Fruit fly (Drosophila melanogaster) whole organism, pupa: ENCODE data around the gene elg1.
A peak's percentile ranks its signal among the peaks of the same experiment; 100 is the strongest.

Experiments used
- CG10348 ChIP-seq: fragments of 200-800 bp; sonication (Bioruptor generic); IDR thresholded peaks from 2 replicates; pipeline ENCODE4 v1.3.6; 2022; ENCODE audit warnings: missing biosample characterization, missing genetic modification characterization
- CG12605 ChIP-seq: fragments of 200-800 bp; sonication (Bioruptor generic); IDR thresholded peaks from 2 replicates; pipeline ENCODE4 v1.3.6; 2022; ENCODE audit warnings: missing biosample characterization, missing genetic modification characterization
- CG13204 ChIP-seq: fragments of 200-800 bp; sonication (Bioruptor generic); optimal IDR thresholded peaks from 2 replicates; lab custom pipeline; 2018; ENCODE audit warnings: missing biosample characterization, mild to moderate bottlenecking, missing genetic modification characterization, moderate library complexity
- CG14655 ChIP-seq: fragments of 200-800 bp; sonication (Bioruptor generic); optimal IDR thresholded peaks from 3 replicates; lab custom pipeline; 2017; ENCODE audit warnings: mild to moderate bottlenecking, missing biosample characterization, missing genetic modification reagents, missing genetic modification characterization
- CG15710 ChIP-seq: fragments of 200-800 bp; sonication (Bioruptor generic); optimal IDR thresholded peaks from 2 replicates; lab custom pipeline; 2018; ENCODE audit warnings: missing biosample characterization, mild to moderate bottlenecking, missing genetic modification characterization, moderate library complexity
- CG17806 ChIP-seq: fragments of 200-800 bp; sonication (Bioruptor generic); optimal IDR thresholded peaks from 2 replicates; lab custom pipeline; 2018; ENCODE audit warnings: missing biosample characterization, mild to moderate bottlenecking, missing genetic modification characterization, moderate library complexity
- CG32121 ChIP-seq: fragments of 200-800 bp; sonication (Bioruptor generic); IDR thresholded peaks from 2 replicates; pipeline ENCODE4 v1.3.6; 2022; ENCODE audit warnings: missing biosample characterization, missing genetic modification characterization
- CG34367 ChIP-seq: fragments of 200-800 bp; sonication (Bioruptor generic); optimal IDR thresholded peaks from 2 replicates; lab custom pipeline; 2018; ENCODE audit warnings: missing biosample characterization, mild to moderate bottlenecking, missing genetic modification characterization
- CG4496 ChIP-seq: fragments of 200-800 bp; sonication (Bioruptor generic); IDR thresholded peaks from 3 replicates; pipeline ENCODE4 v1.3.6; 2022; ENCODE audit warnings: missing biosample characterization, missing genetic modification characterization
- CG8159 ChIP-seq: fragments of 200-800 bp; sonication (Bioruptor generic); optimal IDR thresholded peaks from 3 replicates; lab custom pipeline; 2018; ENCODE audit warnings: missing biosample characterization, mild to moderate bottlenecking, missing genetic modification characterization, moderate library complexity
- CG8301 ChIP-seq: fragments of 200-800 bp; sonication (Bioruptor generic); optimal IDR thresholded peaks from 2 replicates; lab custom pipeline; 2018; ENCODE audit warnings: missing biosample characterization, mild to moderate bottlenecking, missing genetic modification characterization
- CG9948 ChIP-seq: fragments of 200-800 bp; sonication (Bioruptor generic); optimal IDR thresholded peaks from 2 replicates; lab custom pipeline; 2018; ENCODE audit warnings: missing biosample characterization, mild to moderate bottlenecking, missing genetic modification characterization, moderate library complexity
- D1 ChIP-seq: fragments of 200-800 bp; sonication (Bioruptor generic); optimal IDR thresholded peaks from 2 replicates; lab custom pipeline; 2018; ENCODE audit warnings: missing biosample characterization, mild to moderate bottlenecking, missing genetic modification characterization, moderate library complexity
- EcR ChIP-seq: fragments of 200-800 bp; sonication (Bioruptor generic); optimal IDR thresholded peaks from 3 replicates; lab custom pipeline; 2019; ENCODE audit warnings: missing biosample characterization, missing genetic modification characterization, mild to moderate bottlenecking, moderate library complexity, missing genetic modification reagents
- Ets98B ChIP-seq: fragments of 200-800 bp; sonication (Bioruptor generic); IDR thresholded peaks from 2 replicates; pipeline ENCODE4 v1.3.6; 2022; ENCODE audit warnings: missing biosample characterization, missing genetic modification characterization
- Pif1A ChIP-seq: fragments of 200-800 bp; sonication (Bioruptor generic); optimal IDR thresholded peaks from 3 replicates; lab custom pipeline; 2016; ENCODE audit warnings: missing biosample characterization, missing genetic modification characterization
- Pif1B ChIP-seq: fragments of 200-800 bp; sonication (Bioruptor generic); optimal IDR thresholded peaks from 3 replicates; lab custom pipeline; 2016; ENCODE audit warnings: missing biosample characterization, missing genetic modification characterization
- Snoo ChIP-seq: fragments of 200-800 bp; sonication (Bioruptor generic); optimal IDR thresholded peaks from 3 replicates; lab custom pipeline; 2017; ENCODE audit warnings: missing biosample characterization, mild to moderate bottlenecking, missing genetic modification characterization, inconsistent platforms
- fd96Ca ChIP-seq: fragments of 200-800 bp; sonication (Bioruptor generic); IDR thresholded peaks from 3 replicates; pipeline ENCODE4 v1.3.6; 2022; ENCODE audit warnings: missing biosample characterization, missing genetic modification characterization
- gl ChIP-seq: fragments of 200-800 bp; sonication (Bioruptor generic); optimal IDR thresholded peaks from 2 replicates; lab custom pipeline; 2018; ENCODE audit warnings: missing biosample characterization, mild to moderate bottlenecking, missing genetic modification characterization
- rn ChIP-seq: fragments of 200-800 bp; sonication (Bioruptor generic); IDR thresholded peaks from 2 replicates; pipeline ENCODE4 v1.3.6; 2022; ENCODE audit warnings: missing biosample characterization, missing genetic modification characterization

Gene elg1

dm6 chr3L:16151742-16152141, 19.9 kb downstream of the elg1 start:
- 0 out of 3 replicates have a peak, but pooled peaks have one; percentile 20 for TF ChIP-seq CG4496 (GFP tag; lab: Robert Waterston, UW)
- TF ChIP-seq CG12605 (GFP tag; lab: Robert Waterston, UW), result no peak
- no peak for TF ChIP-seq gl
- TF ChIP-seq CG8301, result no peak
- TF ChIP-seq CG13204 (GFP tag; lab: Kevin White, UChicago), result no peak
- TF ChIP-seq CG10348, result no peak
- TF ChIP-seq Ets98B (GFP tag; lab: Robert Waterston, UW), result peak; percentile 39; the same call in 1 of the 2 replicates
- TF ChIP-seq CG32121 (GFP tag; lab: Robert Waterston, UW), result no peak
- TF ChIP-seq D1 (tag; lab: Kevin White, UChicago), result no peak
- no peak for TF ChIP-seq Pif1A (GFP tag; lab: Kevin White, UChicago)
- TF ChIP-seq CG8159 (tag; lab: Kevin White, UChicago), result no peak
- TF ChIP-seq CG34367 (tag; lab: Kevin White, UChicago), result no peak

dm6 chr3L:16153089-16153488, 21.3 kb downstream of the elg1 start:
- TF ChIP-seq CG34367 (tag; lab: Kevin White, UChicago), result no peak
- peak; percentile 74 for TF ChIP-seq CG4496 (GFP tag; lab: Robert Waterston, UW)
- TF ChIP-seq fd96Ca (GFP tag; lab: Robert Waterston, UW), result no peak
- peak; percentile 24 for TF ChIP-seq CG15710 (tag; lab: Kevin White, UChicago)
- peak; percentile 64 for TF ChIP-seq CG32121 (GFP tag; lab: Robert Waterston, UW)
- TF ChIP-seq CG14655 (GFP tag; lab: Kevin White, UChicago), result peak; percentile 34
- peak; percentile 6 for TF ChIP-seq CG8159 (tag; lab: Kevin White, UChicago)
- peak; percentile 46 for TF ChIP-seq gl
- no peak for TF ChIP-seq CG10348
- TF ChIP-seq CG17806 (tag; lab: Kevin White, UChicago), result no peak
- no peak for TF ChIP-seq CG9948 (tag; lab: Kevin White, UChicago)
- TF ChIP-seq CG8301, result no peak
- TF ChIP-seq CG12605 (GFP tag; lab: Robert Waterston, UW), result no peak; the same call in none of the 2 replicates
- TF ChIP-seq rn (GFP tag; lab: Robert Waterston, UW), result 0 out of 2 replicates have a peak, but pooled peaks have one; percentile 23
- TF ChIP-seq CG13204 (GFP tag; lab: Kevin White, UChicago), result peak; percentile 43
- peak; percentile 55 for TF ChIP-seq Pif1B (GFP tag; lab: Kevin White, UChicago)
- TF ChIP-seq Ets98B (GFP tag; lab: Robert Waterston, UW), result peak; percentile 56
- TF ChIP-seq Pif1A (GFP tag; lab: Kevin White, UChicago), result peak; percentile 62
- TF ChIP-seq Snoo (tag; lab: Kevin White, UChicago), result no peak
- no peak for TF ChIP-seq D1 (tag; lab: Kevin White, UChicago)
- no peak for TF ChIP-seq EcR
- TF ChIP-seq, all 21 proteins: peak for 11

dm6 chr3L:16153650-16154049, 21.8 kb downstream of the elg1 start:
- TF ChIP-seq CG14655 (GFP tag; lab: Kevin White, UChicago) (no peak), CG32121 (GFP tag; lab: Robert Waterston, UW) (no peak), rn (GFP tag; lab: Robert Waterston, UW) (no peak), Ets98B (GFP tag; lab: Robert Waterston, UW) (no peak), CG17806 (tag; lab: Kevin White, UChicago) (no peak), EcR (peak; percentile 3), CG34367 (tag; lab: Kevin White, UChicago) (no peak), gl (no peak), CG8159 (tag; lab: Kevin White, UChicago) (no peak), CG4496 (GFP tag; lab: Robert Waterston, UW) (0 out of 3 replicates have a peak, but pooled peaks have one; percentile 8), CG13204 (GFP tag; lab: Kevin White, UChicago) (no peak), Snoo (tag; lab: Kevin White, UChicago) (no peak)
- TF ChIP-seq, all 21 proteins: peak for 2

dm6 chr3L:16155547-16155946, 23.7 kb downstream of the elg1 start:
- TF ChIP-seq EcR (no peak), CG4496 (GFP tag; lab: Robert Waterston, UW) (0 out of 3 replicates have a peak, but pooled peaks have one; percentile 46)
- TF ChIP-seq, all 21 proteins: peak for 1

dm6 chr3L:16156788-16157208, 25.0 kb downstream of the elg1 start:
- TF ChIP-seq CG9948 (tag; lab: Kevin White, UChicago), result no peak
- no peak for TF ChIP-seq EcR
- TF ChIP-seq CG8301, result no peak
- TF ChIP-seq CG8159 (tag; lab: Kevin White, UChicago), result no peak
- TF ChIP-seq Snoo (tag; lab: Kevin White, UChicago), result no peak
- no peak for TF ChIP-seq Pif1A (GFP tag; lab: Kevin White, UChicago)
- TF ChIP-seq CG32121 (GFP tag; lab: Robert Waterston, UW), result no peak; the same call in 1 of the 2 replicates
- TF ChIP-seq CG4496 (GFP tag; lab: Robert Waterston, UW), result peak; percentile 37; the same call in 1 of the 3 replicates
- TF ChIP-seq CG14655 (GFP tag; lab: Kevin White, UChicago), result no peak
- TF ChIP-seq Ets98B (GFP tag; lab: Robert Waterston, UW), result peak; percentile 52; the same call in 1 of the 2 replicates
- TF ChIP-seq CG10348, result no peak
